Fruit fly (Drosophila melanogaster): Measurements from ENCODE around the gene trn.

trn gene

DNA sequence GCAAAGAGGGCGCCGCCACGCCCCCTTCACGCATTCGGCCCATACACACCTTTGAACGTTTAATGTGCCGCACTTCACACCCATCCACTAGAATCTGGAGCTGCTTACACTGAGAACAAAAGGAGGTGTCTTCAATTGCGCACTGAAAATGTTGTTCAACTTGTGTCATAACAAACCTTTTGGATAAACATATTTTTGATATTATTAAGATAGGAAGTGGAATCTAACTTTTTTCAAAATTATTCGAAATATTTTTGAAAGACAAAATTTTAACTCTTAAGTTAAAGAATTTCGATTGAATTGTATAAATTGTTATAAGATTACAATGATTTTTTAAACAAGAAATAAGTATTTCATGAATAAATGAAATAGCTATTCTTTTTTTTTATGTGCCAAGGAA lies 45.8 kb upstream of the trn start (continued):
- TF ChIP-seq dimm (GFP tag; IDR thresholded peaks at IDR 0.05) (no peak), Six4 (GFP tag; optimal IDR thresholded peaks at IDR 0.05) (peak; percentile 3), CG10209 (GFP tag; optimal IDR thresholded peaks at IDR 0.05) (peak; percentile 32), CkIIα-i1 (GFP tag; IDR thresholded peaks at IDR 0.05) (no peak), CG12391 (tag; optimal IDR thresholded peaks at IDR 0.05) (peak; percentile 70), CG10979 (tag; optimal IDR thresholded peaks at IDR 0.05) (peak; percentile 71), CG12236 (GFP tag; optimal IDR thresholded peaks at IDR 0.05) (peak; percentile 6), CrebB (tag; optimal IDR thresholded peaks at IDR 0.05) (no peak), Atf3 (GFP tag; optimal IDR thresholded peaks at IDR 0.05) (peak; percentile 13), CG3065 (GFP tag; optimal IDR thresholded peaks at IDR 0.05) (peak; percentile 28), rib (GFP tag; IDR thresholded peaks at IDR 0.05) (no peak), CG17361 (GFP tag; IDR thresholded peaks at IDR 0.05) (peak; percentile 35; the same call in 1 of the 3 replicates), D19A (tag; optimal IDR thresholded peaks at IDR 0.05) (peak; percentile 36), Bteb2 (GFP tag; optimal IDR thresholded peaks at IDR 0.05) (no peak), CG30403 (GFP tag; optimal IDR thresholded peaks at IDR 0.05) (peak; percentile 41), Ssrp (tag; optimal IDR thresholded peaks at IDR 0.05) (peak; percentile 41), dmrt11E (tag; optimal IDR thresholded peaks at IDR 0.05) (peak; percentile 85), zf30C (GFP tag; optimal IDR thresholded peaks at IDR 0.05) (peak; percentile 72), sens (GFP tag) (peak; percentile 88), Xrp1 (GFP tag; IDR thresholded peaks at IDR 0.05) (peak; percentile 39; the same call in 1 of the 2 replicates), Lhr (GFP tag; optimal IDR thresholded peaks at IDR 0.05) (peak; percentile 19), CG15601 (tag; optimal IDR thresholded peaks at IDR 0.05) (peak; percentile 14), Xbp1 (GFP tag; optimal IDR thresholded peaks at IDR 0.05) (peak; percentile 27), CG18619 (GFP tag; optimal IDR thresholded peaks at IDR 0.05) (peak; percentile 14), nmo (GFP tag; optimal IDR thresholded peaks at IDR 0.05) (peak; percentile 60), CG15696 (tag; optimal IDR thresholded peaks at IDR 0.05) (peak; percentile 70), CG8281 (tag; optimal IDR thresholded peaks at IDR 0.05) (no peak), grau (tag; optimal IDR thresholded peaks at IDR 0.05) (peak; percentile 29), CG17328 (GFP tag; IDR thresholded peaks at IDR 0.05) (peak; percentile 47; the same call in 1 of the 2 replicates), croc (GFP tag; conservative IDR thresholded peaks at IDR 0.05) (no peak), prd (optimal IDR thresholded peaks at IDR 0.05) (no peak), prd (GFP tag; IDR thresholded peaks at IDR 0.05) (peak; percentile 38; the same call in 1 of the 3 replicates), zfh1 (GFP tag; IDR thresholded peaks at IDR 0.05) (0 out of 3 replicates have a peak, but pooled peaks have one; percentile 31), Stat92E (GFP tag; optimal IDR thresholded peaks at IDR 0.05) (no peak), Fer1 (GFP tag; optimal IDR thresholded peaks at IDR 0.05) (no peak), pros (GFP tag; optimal IDR thresholded peaks at IDR 0.05) (no peak), gcm (GFP tag; optimal IDR thresholded peaks at IDR 0.05) (peak; percentile 21), CG7372 (GFP tag; IDR thresholded peaks at IDR 0.05) (no peak), D (optimal IDR thresholded peaks at IDR 0.05) (no peak), D (GFP tag; optimal IDR thresholded peaks at IDR 0.05) (peak; percentile 10), Oli (tag; optimal IDR thresholded peaks at IDR 0.05) (peak; percentile 21), unpg (GFP tag; optimal IDR thresholded peaks at IDR 0.05) (peak; percentile 31), CG8290 (GFP tag; optimal IDR thresholded peaks at IDR 0.05) (peak; percentile 24), CG8290 (tag; optimal IDR thresholded peaks at IDR 0.05) (no peak), dm (GFP tag; optimal IDR thresholded peaks at IDR 0.05) (no peak), tin (GFP tag; optimal IDR thresholded peaks at IDR 0.05) (peak; percentile 3), CG7556 (GFP tag; optimal IDR thresholded peaks at IDR 0.05) (peak; percentile 50), lov (optimal IDR thresholded peaks at IDR 0.05) (no peak), lov (GFP tag; IDR thresholded peaks at IDR 0.05) (peak; percentile 56; the same call in 1 of the 3 replicates), sima (GFP tag; optimal IDR thresholded peaks at IDR 0.05) (no peak), CG18262 (tag; optimal IDR thresholded peaks at IDR 0.05) (peak; percentile 72), run (tag; optimal IDR thresholded peaks at IDR 0.05) (no peak)
